Fruit fly (Drosophila melanogaster) whole organism, embryonic: ENCODE measurements around the gene ATP7.

Experiments
- ATbp ChIP-seq: fragments of 200-800 bp; sonication (Bioruptor generic); optimal IDR thresholded peaks from 2 replicates; lab custom pipeline; 2017; ENCODE audit warnings: missing biosample characterization, mild to moderate bottlenecking, missing genetic modification characterization, missing genetic modification reagents
- Abd-B ChIP-seq: fragments of 200-800 bp; sonication (Bioruptor generic); optimal IDR thresholded peaks from 2 replicates; lab custom pipeline; 2018; ENCODE audit warnings: missing biosample characterization, mild to moderate bottlenecking, missing genetic modification characterization, moderate library complexity
- Bgb ChIP-seq: fragments of 200-800 bp; sonication (Bioruptor generic); IDR thresholded peaks from 2 replicates; pipeline ENCODE4 v1.3.6; 2022; ENCODE audit warnings: missing biosample characterization, missing genetic modification characterization; ENCODE audit not compliant: partially characterized antibody
- BtbVII ChIP-seq: fragments of 200-800 bp; sonication (Bioruptor generic); optimal IDR thresholded peaks from 3 replicates; lab custom pipeline; 2017; ENCODE audit warnings: missing biosample characterization, mild to moderate bottlenecking, missing genetic modification characterization
- CG12104 ChIP-seq: fragments of 200-800 bp; sonication (Bioruptor generic); optimal IDR thresholded peaks from 3 replicates; lab custom pipeline; 2016; ENCODE audit warnings: missing biosample characterization, missing genetic modification characterization
- CG13894 ChIP-seq: fragments of 200-800 bp; sonication (Bioruptor generic); optimal IDR thresholded peaks from 3 replicates; lab custom pipeline; 2018; ENCODE audit warnings: missing biosample characterization, mild to moderate bottlenecking, missing genetic modification characterization, moderate library complexity
- CG14667 ChIP-seq: fragments of 200-800 bp; sonication (Bioruptor generic); IDR thresholded peaks from 2 replicates; pipeline ENCODE4 v1.3.6; 2022; ENCODE audit warnings: missing biosample characterization, missing genetic modification characterization
- CG14965 ChIP-seq: fragments of 200-800 bp; sonication (Bioruptor generic); optimal IDR thresholded peaks from 2 replicates; lab custom pipeline; 2016; ENCODE audit warnings: missing biosample characterization, missing genetic modification characterization, borderline replicate concordance
- CG15269 ChIP-seq: fragments of 200-800 bp; sonication (Bioruptor generic); optimal IDR thresholded peaks from 2 replicates; lab custom pipeline; 2018; ENCODE audit warnings: missing biosample characterization, mild to moderate bottlenecking, missing genetic modification characterization, moderate library complexity
- CG17568 ChIP-seq: fragments of 200-800 bp; sonication (Bioruptor generic); optimal IDR thresholded peaks from 2 replicates; lab custom pipeline; 2018; ENCODE audit warnings: missing biosample characterization, mild to moderate bottlenecking, missing genetic modification characterization, moderate library complexity
- CG18764 ChIP-seq: fragments of 200-800 bp; sonication (Bioruptor generic); optimal IDR thresholded peaks from 3 replicates; lab custom pipeline; 2016; ENCODE audit warnings: missing biosample characterization, missing genetic modification characterization
- CG3065 ChIP-seq: fragments of 200-800 bp; sonication (Bioruptor generic); optimal IDR thresholded peaks from 2 replicates; lab custom pipeline; 2016; ENCODE audit warnings: missing biosample characterization, missing genetic modification characterization
- CG4328 ChIP-seq: fragments of 200-800 bp; sonication (Bioruptor generic); optimal IDR thresholded peaks from 3 replicates; lab custom pipeline; 2017; ENCODE audit warnings: missing biosample characterization, missing genetic modification reagents, missing genetic modification characterization
- CG5180 ChIP-seq: fragments of 200-800 bp; sonication (Bioruptor generic); optimal IDR thresholded peaks from 3 replicates; lab custom pipeline; 2017; ENCODE audit warnings: missing biosample characterization, missing genetic modification characterization, mild to moderate bottlenecking, moderate library complexity, missing genetic modification reagents
- CG6175 ChIP-seq: fragments of 200-800 bp; sonication (Bioruptor generic); IDR thresholded peaks from 3 replicates; pipeline ENCODE4 v1.3.6; 2022; ENCODE audit warnings: missing biosample characterization, missing genetic modification characterization
- CG8388 ChIP-seq: fragments of 200-800 bp; sonication (Bioruptor generic); optimal IDR thresholded peaks from 2 replicates; lab custom pipeline; 2019; ENCODE audit warnings: missing biosample characterization, mild to moderate bottlenecking, missing genetic modification characterization, moderate library complexity
- CG8765 ChIP-seq: fragments of 200-800 bp; sonication (Bioruptor generic); IDR thresholded peaks from 2 replicates; pipeline ENCODE4 v1.3.6; 2022; ENCODE audit warnings: missing biosample characterization, missing genetic modification characterization
- CTCF ChIP-seq: fragments of 200-800 bp; sonication (Bioruptor generic); optimal IDR thresholded peaks from 2 replicates; lab custom pipeline; 2017; ENCODE audit warnings: missing biosample characterization, mild to moderate bottlenecking, missing genetic modification characterization, moderate library complexity
- Camta ChIP-seq: fragments of 200-800 bp; sonication (Bioruptor generic); optimal IDR thresholded peaks from 2 replicates; lab custom pipeline; 2016; ENCODE audit warnings: missing biosample characterization, missing genetic modification characterization
- Dad ChIP-seq: fragments of 200-800 bp; sonication (Bioruptor generic); optimal IDR thresholded peaks from 3 replicates; lab custom pipeline; 2016; ENCODE audit warnings: missing biosample characterization, missing genetic modification characterization
- Deaf1 ChIP-seq: fragments of 200-800 bp; optimal IDR thresholded peaks from 3 replicates; lab custom pipeline; 2019; ENCODE audit warnings: missing biosample characterization, mild to moderate bottlenecking, missing genetic modification characterization, moderate library complexity
- Dip3 ChIP-seq: fragments of 200-800 bp; sonication (Bioruptor generic); optimal IDR thresholded peaks from 3 replicates; lab custom pipeline; 2016; ENCODE audit warnings: missing biosample characterization, missing genetic modification characterization
- GATAe ChIP-seq: fragments of 200-800 bp; sonication (Bioruptor generic); conservative IDR thresholded peaks from 2 replicates; pipeline ENCODE4 v1.3.6; 2022; ENCODE audit warnings: missing biosample characterization, missing genetic modification characterization
- Gug ChIP-seq: fragments of 200-800 bp; sonication (Bioruptor generic); IDR thresholded peaks from 4 replicates; pipeline ENCODE4 v1.3.6; 2022; ENCODE audit warnings: missing biosample characterization, missing genetic modification characterization
- Hmr ChIP-seq: fragments of 200-800 bp; sonication (Bioruptor generic); optimal IDR thresholded peaks from 3 replicates; lab custom pipeline; 2017; ENCODE audit warnings: mild to moderate bottlenecking, missing biosample characterization, missing genetic modification reagents, missing genetic modification characterization
- Kr ChIP-seq: fragments of 200-800 bp; sonication (Bioruptor generic); optimal IDR thresholded peaks from 2 replicates; lab custom pipeline; 2017; ENCODE audit warnings: missing biosample characterization, mild to moderate bottlenecking, missing genetic modification characterization
- Mes4 ChIP-seq: fragments of 200-800 bp; sonication (Bioruptor generic); optimal IDR thresholded peaks from 2 replicates; lab custom pipeline; 2016; ENCODE audit warnings: missing biosample characterization, missing genetic modification characterization
- Opbp ChIP-seq: fragments of 200-800 bp; sonication (Bioruptor generic); IDR thresholded peaks from 3 replicates; pipeline ENCODE4 v1.3.6; 2022; ENCODE audit warnings: missing biosample characterization, missing genetic modification characterization; ENCODE audit not compliant: partially characterized antibody
- Ssrp ChIP-seq: fragments of 200-800 bp; sonication (Bioruptor generic); optimal IDR thresholded peaks from 2 replicates; lab custom pipeline; 2018; ENCODE audit warnings: missing biosample characterization, mild to moderate bottlenecking, missing genetic modification characterization, moderate library complexity
- Stat92E ChIP-seq, 3 experiments: fragments of >200 bp in 2 of 3; fragments of 200-800 bp in 1 of 3; sonication (Bioruptor generic) in 1 of 3; optimal IDR thresholded peaks; 2 replicates each; lab custom pipeline; 2017 to 2019; ENCODE audit warnings: missing biosample characterization in 3 of 3, missing genetic modification characterization in 3 of 3, mild to moderate bottlenecking in 1 of 3, moderate library complexity in 1 of 3
- ara ChIP-seq: fragments of 200-800 bp; sonication (Bioruptor generic); IDR thresholded peaks from 2 replicates; pipeline ENCODE4 v1.3.6; 2022; ENCODE audit warnings: missing biosample characterization, missing genetic modification characterization
- bab2 ChIP-seq: fragments of 200-800 bp; sonication (Bioruptor generic); optimal IDR thresholded peaks from 2 replicates; lab custom pipeline; 2016; ENCODE audit warnings: missing biosample characterization, missing genetic modification characterization
- cas ChIP-seq: fragments of 200-800 bp; sonication (Bioruptor generic); IDR thresholded peaks from 2 replicates; pipeline ENCODE4 v1.3.6; 2022; ENCODE audit warnings: missing biosample characterization, missing genetic modification characterization
- dan ChIP-seq: fragments of 200-800 bp; sonication (Bioruptor generic); IDR thresholded peaks from 2 replicates; pipeline ENCODE4 v1.3.6; 2022; ENCODE audit warnings: missing biosample characterization, missing genetic modification characterization
- dmrt99B ChIP-seq: fragments of 200-800 bp; sonication (Bioruptor generic); optimal IDR thresholded peaks from 2 replicates; lab custom pipeline; 2018; ENCODE audit warnings: missing biosample characterization, mild to moderate bottlenecking, missing genetic modification characterization, moderate library complexity
- fd96Cb ChIP-seq: fragments of 200-800 bp; sonication (Bioruptor generic); optimal IDR thresholded peaks from 2 replicates; lab custom pipeline; 2018; ENCODE audit warnings: missing biosample characterization, mild to moderate bottlenecking, missing genetic modification characterization, moderate library complexity
- grn ChIP-seq: fragments of 200-800 bp; sonication (Bioruptor generic); optimal IDR thresholded peaks from 3 replicates; lab custom pipeline; 2017; ENCODE audit warnings: missing biosample characterization, missing genetic modification characterization
- hb ChIP-seq: fragments of 200-800 bp; sonication (Bioruptor generic); IDR thresholded peaks from 3 replicates; pipeline ENCODE4 v1.3.6; 2022; ENCODE audit warnings: missing biosample characterization, missing genetic modification characterization; ENCODE audit not compliant: partially characterized antibody
- hth ChIP-seq: fragments of >200 bp; optimal IDR thresholded peaks from 2 replicates; lab custom pipeline; 2017; ENCODE audit warnings: inconsistent platforms
- nmo ChIP-seq: fragments of 200-800 bp; sonication (Bioruptor generic); optimal IDR thresholded peaks from 2 replicates; lab custom pipeline; 2018; ENCODE audit warnings: missing biosample characterization, mild to moderate bottlenecking, missing genetic modification characterization, moderate library complexity
- sens ChIP-seq: fragments of 200-800 bp; sonication (Bioruptor generic); peaks from one replicate; lab custom pipeline; 2016; ENCODE audit warnings: missing biosample characterization, missing genetic modification characterization
- seq ChIP-seq: fragments of 200-800 bp; sonication (Bioruptor generic); IDR thresholded peaks from 2 replicates; pipeline ENCODE4 v1.3.6; 2022; ENCODE audit warnings: missing biosample characterization, missing genetic modification characterization
- slp2 ChIP-seq: fragments of 200-800 bp; sonication (Bioruptor generic); optimal IDR thresholded peaks from 2 replicates; lab custom pipeline; 2016; ENCODE audit warnings: missing biosample characterization, missing genetic modification characterization
- tna ChIP-seq: fragments of 200-800 bp; sonication (Bioruptor generic); IDR thresholded peaks from 2 replicates; pipeline ENCODE4 v1.3.6; 2022; ENCODE audit warnings: missing biosample characterization, missing genetic modification characterization; ENCODE audit not compliant: partially characterized antibody
- ttk ChIP-seq: fragments of 200-800 bp; sonication (Bioruptor generic); IDR thresholded peaks from 2 replicates; pipeline ENCODE4 v2.1.2; 2022; ENCODE audit warnings: missing biosample characterization, missing genetic modification characterization
- unc-4 ChIP-seq: fragments of 200-800 bp; sonication (Bioruptor generic); IDR thresholded peaks from 2 replicates; pipeline ENCODE4 v1.3.6; 2022; ENCODE audit warnings: missing biosample characterization, missing genetic modification characterization; ENCODE audit not compliant: partially characterized antibody
- vnd ChIP-seq: fragments of 200-800 bp; sonication (Bioruptor generic); IDR thresholded peaks from 3 replicates; pipeline ENCODE4 v1.3.6; 2022; ENCODE audit warnings: missing biosample characterization, missing genetic modification characterization; ENCODE audit not compliant: partially characterized antibody
- wdn ChIP-seq: fragments of 200-800 bp; sonication (Bioruptor generic); IDR thresholded peaks from 2 replicates; pipeline ENCODE4 v1.3.6; 2022; ENCODE audit warnings: missing biosample characterization, missing genetic modification characterization
- wor ChIP-seq: fragments of 200-800 bp; sonication (Bioruptor generic); IDR thresholded peaks from 2 replicates; pipeline ENCODE4 v1.3.6; 2022; ENCODE audit warnings: missing biosample characterization, missing genetic modification characterization

Gene ATP7

dm6 chrX:11818047-11818766 is 36.6 kb upstream of the ATP7 start (continued):
- TF ChIP-seq Bgb (GFP tag; lab: Robert Waterston, UW): peak; percentile 52
- TF ChIP-seq Stat92E (GFP tag; optimal IDR thresholded peaks at IDR 0.05; lab: Kevin White, UChicago): peak in 1 of 3 experiments; percentile 71
- peak; percentile 87 for TF ChIP-seq Dip3 (GFP tag; lab: Kevin White, UChicago)
- peak; percentile 90 for TF ChIP-seq CG18764 (GFP tag; lab: Kevin White, UChicago)
- peak; percentile 89 for TF ChIP-seq Gug (GFP tag; lab: Robert Waterston, UW)
- TF ChIP-seq wdn (GFP tag; lab: Robert Waterston, UW): peak; percentile 88
- peak; percentile 85 for TF ChIP-seq Dad (GFP tag; lab: Kevin White, UChicago)
- TF ChIP-seq nmo (GFP tag; lab: Kevin White, UChicago): peak; percentile 95
- TF ChIP-seq hb (GFP tag; lab: Robert Waterston, UW): peak; percentile 62; the same call in 1 of the 3 replicates
- peak; percentile 96 for TF ChIP-seq CG15269 (tag; lab: Kevin White, UChicago)
- peak; percentile 95 for TF ChIP-seq seq (GFP tag; lab: Robert Waterston, UW)
- peak; percentile 98 for TF ChIP-seq CG8388 (GFP tag; lab: Kevin White, UChicago)
- no peak for TF ChIP-seq hth (lab: Kevin White, UChicago)
- TF ChIP-seq cas: peak; percentile 86
- peak; percentile 92 for TF ChIP-seq BtbVII (GFP tag; lab: Kevin White, UChicago)
- peak; percentile 90 for TF ChIP-seq ttk
- TF ChIP-seq dan (GFP tag; lab: Robert Waterston, UW): no peak; the same call in 1 of the 2 replicates
- TF ChIP-seq Mes4 (GFP tag; lab: Kevin White, UChicago): peak; percentile 95
- peak; percentile 95 for TF ChIP-seq Hmr (GFP tag; lab: Kevin White, UChicago)
- peak; percentile 92 for TF ChIP-seq slp2
- no peak for TF ChIP-seq Opbp (GFP tag; lab: Robert Waterston, UW)
- TF ChIP-seq Camta (GFP tag; lab: Kevin White, UChicago): peak; percentile 92
- peak; percentile 97 for TF ChIP-seq dmrt99B (tag; lab: Kevin White, UChicago)
- peak; percentile 96 for TF ChIP-seq fd96Cb (tag; lab: Kevin White, UChicago)
- peak; percentile 92 for TF ChIP-seq CG14667 (GFP tag; lab: Robert Waterston, UW)
- TF ChIP-seq unc-4 (GFP tag; lab: Robert Waterston, UW): peak; percentile 24; the same call in 1 of the 2 replicates
- peak; percentile 72 for TF ChIP-seq Deaf1 (tag; lab: Kevin White, UChicago)
- peak; percentile 91 for TF ChIP-seq CG17568 (GFP tag; lab: Kevin White, UChicago)
- peak; percentile 82 for TF ChIP-seq CG12104
- peak; percentile 73 for TF ChIP-seq CG14965 (GFP tag; lab: Kevin White, UChicago)
- peak; percentile 69 for TF ChIP-seq grn
- peak; percentile 64 for TF ChIP-seq tna (GFP tag; lab: Robert Waterston, UW)
- peak; percentile 80 for TF ChIP-seq CG5180 (GFP tag; lab: Kevin White, UChicago)
- TF ChIP-seq ara (GFP tag; lab: Robert Waterston, UW): peak; percentile 93
- peak; percentile 80 for TF ChIP-seq CG13894 (tag; lab: Kevin White, UChicago)
- peak; percentile 91 for TF ChIP-seq CG8765 (GFP tag; lab: Robert Waterston, UW)
- TF ChIP-seq Ssrp (tag; lab: Kevin White, UChicago): peak; percentile 91
- peak; percentile 92 for TF ChIP-seq bab2 (GFP tag; lab: Kevin White, UChicago)
- TF ChIP-seq Abd-B (GFP tag; lab: Kevin White, UChicago): peak; percentile 88
- TF ChIP-seq vnd (GFP tag; lab: Robert Waterston, UW): peak; percentile 42; the same call in 1 of the 3 replicates
- TF ChIP-seq Kr (GFP tag; lab: Kevin White, UChicago): no peak
- peak; percentile 77; the same call in 2 of the 3 replicates for TF ChIP-seq CG6175 (GFP tag; lab: Robert Waterston, UW)
- TF ChIP-seq GATAe: peak; percentile 80
- peak; percentile 95 for TF ChIP-seq ATbp (GFP tag; lab: Kevin White, UChicago)
- peak; percentile 100 for TF ChIP-seq sens (GFP tag; lab: Kevin White, UChicago)
- peak; percentile 86 for TF ChIP-seq CG4328 (GFP tag; lab: Kevin White, UChicago)
- peak; percentile 40 for TF ChIP-seq CTCF
- peak; percentile 77 for TF ChIP-seq CG3065
- TF ChIP-seq wor (GFP tag; lab: Robert Waterston, UW): peak; percentile 85
